Fruit fly (Drosophila melanogaster): ENCODE measurements around the gene t.

Gene t

dm6 chrX:9201866-9202681 lies 21.0 kb downstream of the t start (continued):
- TF ChIP-seq az2 (GFP tag; optimal IDR thresholded peaks at IDR 0.05) (no peak), ranshi (GFP tag; IDR thresholded peaks at IDR 0.05) (peak; percentile 65), CG32772 (GFP tag; IDR thresholded peaks at IDR 0.05) (peak; percentile 65), Hey (tag; optimal IDR thresholded peaks at IDR 0.05) (no peak), CG3726 (GFP tag; IDR thresholded peaks at IDR 0.05) (no peak), tna (GFP tag; IDR thresholded peaks at IDR 0.05; ENCODE audit: partially characterized antibody) (no peak), jumu (GFP tag; optimal IDR thresholded peaks at IDR 0.05) (no peak), Sin3A (optimal IDR thresholded peaks at IDR 0.05) (no peak), Oli (tag; optimal IDR thresholded peaks at IDR 0.05) (peak; percentile 61), CG9215 (GFP tag; IDR thresholded peaks at IDR 0.05) (peak; percentile 81), tin (GFP tag; optimal IDR thresholded peaks at IDR 0.05) (peak; percentile 9), CG10274 (GFP tag; optimal IDR thresholded peaks at IDR 0.05) (peak; percentile 67), esg (GFP tag; conservative IDR thresholded peaks at IDR 0.05) (peak; percentile 69), fd3F (GFP tag; optimal IDR thresholded peaks at IDR 0.05) (peak; percentile 77), pum (GFP tag; optimal IDR thresholded peaks at IDR 0.05) (no peak), ro (GFP tag; IDR thresholded peaks at IDR 0.05) (no peak), Atf6 (GFP tag; IDR thresholded peaks at IDR 0.05) (peak; percentile 88), CG9437 (GFP tag; optimal IDR thresholded peaks at IDR 0.05) (peak; percentile 51), Atf-2 (GFP tag; optimal IDR thresholded peaks at IDR 0.05) (no peak), rib (GFP tag; IDR thresholded peaks at IDR 0.05) (peak; percentile 90), CG17829 (tag; optimal IDR thresholded peaks at IDR 0.05) (peak; percentile 41), pho (GFP tag; optimal IDR thresholded peaks at IDR 0.05) (no peak), lola (GFP tag; optimal IDR thresholded peaks at IDR 0.05) (peak in 1 of 3 experiments; percentile 35), sc (optimal IDR thresholded peaks at IDR 0.05) (no peak), sc (GFP tag; optimal IDR thresholded peaks at IDR 0.05) (no peak), Camta (GFP tag; optimal IDR thresholded peaks at IDR 0.05) (no peak), CG11695 (GFP tag; IDR thresholded peaks at IDR 0.05) (peak; percentile 58), CG14050 (GFP tag; IDR thresholded peaks at IDR 0.05) (peak; percentile 66), salm (tag; optimal IDR thresholded peaks at IDR 0.05) (peak; percentile 10), Lim3 (GFP tag; IDR thresholded peaks at IDR 0.05) (no peak), CG11085 (GFP tag; IDR thresholded peaks at IDR 0.05) (peak; percentile 81), nerfin-2 (GFP tag; IDR thresholded peaks at IDR 0.05; ENCODE audit: partially characterized antibody) (no peak), stwl (tag; optimal IDR thresholded peaks at IDR 0.05) (no peak), Nf-YC (tag; optimal IDR thresholded peaks at IDR 0.05) (peak; percentile 56), CG18476 (GFP tag; optimal IDR thresholded peaks at IDR 0.05) (no peak), Hmx (GFP tag; optimal IDR thresholded peaks at IDR 0.05) (no peak), pnt (GFP tag; optimal IDR thresholded peaks at IDR 0.05) (no peak), CG6175 (GFP tag; IDR thresholded peaks at IDR 0.05) (peak; percentile 82), CG12942 (GFP tag; optimal IDR thresholded peaks at IDR 0.05) (no peak), Sry-δ (GFP tag; optimal IDR thresholded peaks at IDR 0.05) (no peak), CG13775 (GFP tag; optimal IDR thresholded peaks at IDR 0.05) (peak; percentile 79), CG34422 (GFP tag; IDR thresholded peaks at IDR 0.05) (peak; percentile 85), CG11723 (GFP tag; optimal IDR thresholded peaks at IDR 0.05) (peak; percentile 51), abd-A (tag; optimal IDR thresholded peaks at IDR 0.05) (no peak), Scr (GFP tag; IDR thresholded peaks at IDR 0.05; ENCODE audit: partially characterized antibody) (no peak), Dp (GFP tag; optimal IDR thresholded peaks at IDR 0.05) (no peak), Rx (GFP tag; IDR thresholded peaks at IDR 0.05) (peak; percentile 63), Bteb2 (GFP tag; optimal IDR thresholded peaks at IDR 0.05) (no peak), BEAF-32 (GFP tag; optimal IDR thresholded peaks at IDR 0.05) (no peak), CG11247 (GFP tag; IDR thresholded peaks at IDR 0.05) (peak; percentile 88), tup (GFP tag; optimal IDR thresholded peaks at IDR 0.05) (no peak)

All from whole organism, embryonic.